Fruit fly (Drosophila melanogaster) whole organism, adult: Measurements from ENCODE around the gene ppk5.

ENCODE experiments used
- CG11617 ChIP-seq: fragments of 200-800 bp; sonication (Bioruptor generic); optimal IDR thresholded peaks from 2 replicates; lab custom pipeline; 2017; ENCODE audit warnings: mild to moderate bottlenecking, missing biosample characterization, missing genetic modification reagents, missing genetic modification characterization
- CG12768 ChIP-seq: fragments of 200-800 bp; sonication (Bioruptor generic); optimal IDR thresholded peaks from 2 replicates; lab custom pipeline; 2017; ENCODE audit warnings: missing biosample characterization, missing genetic modification characterization, mild to moderate bottlenecking, moderate library complexity, missing genetic modification reagents
- CG14711 ChIP-seq: fragments of 200-800 bp; sonication (Bioruptor generic); optimal IDR thresholded peaks from 2 replicates; lab custom pipeline; 2018; ENCODE audit warnings: missing biosample characterization, mild to moderate bottlenecking, missing genetic modification characterization, moderate library complexity
- CG1620 ChIP-seq: fragments of 200-800 bp; sonication (Bioruptor generic); optimal IDR thresholded peaks from 2 replicates; lab custom pipeline; 2016; ENCODE audit warnings: missing biosample characterization, missing genetic modification characterization
- CG33017 ChIP-seq: fragments of 200-800 bp; sonication (Bioruptor generic); optimal IDR thresholded peaks from 2 replicates; lab custom pipeline; 2018; ENCODE audit warnings: missing biosample characterization, mild to moderate bottlenecking, missing genetic modification characterization, moderate library complexity
- CG5204 ChIP-seq: fragments of 200-800 bp; sonication (Bioruptor generic); optimal IDR thresholded peaks from 2 replicates; lab custom pipeline; 2016; ENCODE audit warnings: missing biosample characterization, missing genetic modification characterization
- CG7045 ChIP-seq: fragments of 200-800 bp; sonication (Bioruptor generic); optimal IDR thresholded peaks from 2 replicates; lab custom pipeline; 2017; ENCODE audit warnings: missing biosample characterization, mild to moderate bottlenecking, missing genetic modification characterization
- CG7101 ChIP-seq: fragments of 200-800 bp; sonication (Bioruptor generic); optimal IDR thresholded peaks from 2 replicates; lab custom pipeline; 2018; ENCODE audit warnings: missing biosample characterization, mild to moderate bottlenecking, missing genetic modification characterization, moderate library complexity
- Clk ChIP-seq: fragments of 200-800 bp; sonication (Bioruptor generic); optimal IDR thresholded peaks from 2 replicates; lab custom pipeline; 2017; ENCODE audit warnings: missing biosample characterization, missing genetic modification characterization
- Crg-1 ChIP-seq: fragments of 200-800 bp; sonication (Bioruptor generic); optimal IDR thresholded peaks from 2 replicates; lab custom pipeline; 2016; ENCODE audit warnings: missing biosample characterization, missing genetic modification characterization
- Hr96 ChIP-seq: fragments of 200-800 bp; sonication (Bioruptor generic); optimal IDR thresholded peaks from 2 replicates; lab custom pipeline; 2016; ENCODE audit warnings: missing biosample characterization, missing genetic modification characterization
- Mnt ChIP-seq: fragments of 200-800 bp; sonication (Bioruptor generic); optimal IDR thresholded peaks from 2 replicates; lab custom pipeline; 2016; ENCODE audit warnings: missing biosample characterization, mild to moderate bottlenecking, missing genetic modification characterization
- bab1 ChIP-seq: fragments of 200-800 bp; sonication (Bioruptor generic); optimal IDR thresholded peaks from 3 replicates; lab custom pipeline; 2019; ENCODE audit warnings: missing biosample characterization, mild to moderate bottlenecking, missing genetic modification characterization, moderate library complexity
- cic ChIP-seq: fragments of 200-800 bp; sonication (Bioruptor generic); optimal IDR thresholded peaks from 2 replicates; lab custom pipeline; 2017; ENCODE audit warnings: missing biosample characterization, mild to moderate bottlenecking, missing genetic modification characterization, moderate library complexity
- cnc ChIP-seq, 2 experiments: fragments of >200 bp; optimal IDR thresholded peaks; 2 replicates each; lab custom pipeline; 2017
- kay ChIP-seq: fragments of 200-800 bp; sonication (Bioruptor generic); peaks from one replicate; lab custom pipeline; 2016; ENCODE audit warnings: missing biosample characterization, missing genetic modification characterization, borderline replicate concordance
- ovo ChIP-seq: fragments of 200-800 bp; sonication (Bioruptor generic); optimal IDR thresholded peaks from 2 replicates; lab custom pipeline; 2016; ENCODE audit warnings: missing biosample characterization, missing genetic modification characterization
- pad ChIP-seq: fragments of 200-800 bp; sonication (Bioruptor generic); optimal IDR thresholded peaks from 3 replicates; lab custom pipeline; 2017; ENCODE audit warnings: missing biosample characterization, missing genetic modification characterization, mild to moderate bottlenecking, moderate library complexity, missing genetic modification reagents
- tj ChIP-seq: fragments of 200-800 bp; sonication (Bioruptor generic); optimal IDR thresholded peaks from 3 replicates; lab custom pipeline; 2017; ENCODE audit warnings: missing biosample characterization, mild to moderate bottlenecking, missing genetic modification characterization, moderate library complexity
- toe ChIP-seq: fragments of 200-800 bp; sonication (Bioruptor generic); optimal IDR thresholded peaks from 2 replicates; lab custom pipeline; 2016; ENCODE audit warnings: missing biosample characterization, missing genetic modification characterization

Gene ppk5

DNA sequence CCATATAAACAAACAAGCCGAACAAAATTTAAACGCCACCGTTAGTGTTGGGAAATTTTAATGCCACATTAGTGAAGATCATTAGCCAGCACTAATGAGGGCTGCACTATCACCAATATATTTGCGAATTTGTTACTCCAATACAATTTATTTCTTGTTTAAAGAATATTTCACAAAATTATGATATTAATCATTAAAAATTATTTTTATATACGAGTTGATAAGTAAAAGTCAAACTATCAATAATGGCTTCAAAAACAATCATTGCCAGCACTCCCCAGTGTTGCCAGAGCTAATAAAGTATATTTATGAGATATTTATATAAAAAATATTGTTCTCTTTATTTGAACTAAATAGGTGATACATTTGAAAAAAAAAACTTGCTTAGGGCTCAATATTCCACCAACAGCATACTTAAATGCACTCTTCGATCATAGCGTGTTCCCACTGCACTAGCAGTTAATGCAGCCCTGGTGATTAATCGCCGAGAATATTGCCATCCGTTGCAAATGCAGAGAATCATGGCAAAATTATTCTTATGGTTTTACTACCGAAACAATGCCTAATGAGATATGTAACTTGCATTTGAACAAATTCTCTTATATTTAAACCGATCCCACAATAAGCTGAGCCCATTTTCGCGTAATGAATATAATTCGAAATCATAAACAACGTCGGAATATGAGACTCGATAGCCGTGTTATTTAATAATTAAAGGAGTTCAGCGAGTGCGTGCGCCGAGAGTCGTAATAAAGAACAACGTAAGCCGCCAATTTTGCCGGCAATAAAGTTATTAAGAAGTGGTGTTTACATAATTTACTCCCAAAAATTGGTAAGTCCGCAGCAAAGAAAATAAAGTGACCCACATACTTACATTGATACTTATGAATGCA lies 18.4 kb upstream of the ppk5 start, which contains the start of the genes SAK and Cdk12:
SAK (minus strand) TSS at position 65 of the 893 bp plus-strand sequence.
Cdk12 (plus strand) TSS at position 484 of the 893 bp plus-strand sequence.
- peak; percentile 91 for TF ChIP-seq bab1 (GFP tag; lab: Kevin White, UChicago)
- TF ChIP-seq CG12768 (GFP tag; lab: Kevin White, UChicago) = peak; percentile 93
- peak; percentile 95 for TF ChIP-seq CG11617 (GFP tag; lab: Kevin White, UChicago)
- peak; percentile 89 for TF ChIP-seq CG33017
- TF ChIP-seq toe = peak; percentile 85
- peak; percentile 86 for TF ChIP-seq ovo (GFP tag; lab: Kevin White, UChicago)
- peak; percentile 83 for TF ChIP-seq CG14711
- TF ChIP-seq tj (GFP tag; lab: Kevin White, UChicago) = peak; percentile 75
- TF ChIP-seq cic = peak; percentile 59
- peak; percentile 92 for TF ChIP-seq CG7101 (tag; lab: Kevin White, UChicago)
- peak; percentile 58 for TF ChIP-seq Mnt (GFP tag; lab: Kevin White, UChicago)
- TF ChIP-seq Crg-1 (GFP tag; lab: Kevin White, UChicago) = peak; percentile 84
- TF ChIP-seq CG7045 (GFP tag; lab: Kevin White, UChicago) = peak; percentile 94
- peak; percentile 70 for TF ChIP-seq Clk (GFP tag; lab: Kevin White, UChicago)
- TF ChIP-seq cnc (optimal IDR thresholded peaks at IDR 0.05; lab: Kevin White, UChicago) = no peak
- peak; percentile 84 for TF ChIP-seq CG5204 (GFP tag; lab: Kevin White, UChicago)
- peak; percentile 82 for TF ChIP-seq pad (GFP tag; lab: Kevin White, UChicago)
- peak; percentile 74 for TF ChIP-seq Hr96 (GFP tag; lab: Kevin White, UChicago)
- peak; percentile 86 for TF ChIP-seq kay (GFP tag; lab: Kevin White, UChicago)
- TF ChIP-seq CG1620 = peak; percentile 60

DNA sequence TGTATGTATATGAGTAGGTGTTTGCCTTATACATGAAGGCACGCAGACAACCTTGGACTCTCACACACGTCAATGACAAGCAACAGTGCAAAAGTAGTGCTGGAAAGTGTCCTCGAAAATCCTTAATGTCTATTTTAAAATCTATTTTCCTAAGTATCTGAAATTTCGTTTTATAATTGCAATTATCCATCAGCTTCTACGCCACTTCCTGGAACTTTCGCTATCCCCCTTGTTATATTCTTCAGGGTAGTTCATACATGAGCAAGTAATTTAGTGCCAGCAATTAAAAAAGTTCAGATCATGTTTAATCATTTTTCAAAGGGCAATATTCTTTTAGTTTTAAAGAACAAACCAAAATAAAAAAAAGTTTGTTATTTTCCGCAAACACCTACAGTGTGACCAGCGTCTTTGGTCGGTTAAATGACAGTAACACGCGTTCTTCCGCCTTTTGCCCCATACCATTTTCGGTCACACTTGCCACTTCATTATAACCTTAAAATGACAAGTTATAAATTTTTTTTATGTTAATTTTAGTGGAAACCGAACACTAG lies 17.7 kb upstream of the ppk5 start:
- no peak for TF ChIP-seq tj (GFP tag; lab: Kevin White, UChicago)
- TF ChIP-seq CG14711 = peak; percentile 47
- no peak for TF ChIP-seq toe
- TF ChIP-seq CG5204 (GFP tag; lab: Kevin White, UChicago) = no peak
- no peak for TF ChIP-seq CG1620
- no peak for TF ChIP-seq cnc (optimal IDR thresholded peaks at IDR 0.05; lab: Kevin White, UChicago)
- TF ChIP-seq kay (GFP tag; lab: Kevin White, UChicago) = peak; percentile 88
- peak; percentile 65 for TF ChIP-seq CG7101 (tag; lab: Kevin White, UChicago)
- TF ChIP-seq cic = peak; percentile 28
- TF ChIP-seq Clk (GFP tag; lab: Kevin White, UChicago) = no peak
- TF ChIP-seq CG12768 (GFP tag; lab: Kevin White, UChicago) = peak; percentile 45
- peak; percentile 46 for TF ChIP-seq Crg-1 (GFP tag; lab: Kevin White, UChicago)
- peak; percentile 27 for TF ChIP-seq Mnt (GFP tag; lab: Kevin White, UChicago)
- peak; percentile 19 for TF ChIP-seq CG11617 (GFP tag; lab: Kevin White, UChicago)
- TF ChIP-seq pad (GFP tag; lab: Kevin White, UChicago) = peak; percentile 25
- TF ChIP-seq CG7045 (GFP tag; lab: Kevin White, UChicago) = no peak
- no peak for TF ChIP-seq ovo (GFP tag; lab: Kevin White, UChicago)
- peak; percentile 39 for TF ChIP-seq Hr96 (GFP tag; lab: Kevin White, UChicago)
- no peak for TF ChIP-seq CG33017
- TF ChIP-seq bab1 (GFP tag; lab: Kevin White, UChicago) = peak; percentile 25

DNA sequence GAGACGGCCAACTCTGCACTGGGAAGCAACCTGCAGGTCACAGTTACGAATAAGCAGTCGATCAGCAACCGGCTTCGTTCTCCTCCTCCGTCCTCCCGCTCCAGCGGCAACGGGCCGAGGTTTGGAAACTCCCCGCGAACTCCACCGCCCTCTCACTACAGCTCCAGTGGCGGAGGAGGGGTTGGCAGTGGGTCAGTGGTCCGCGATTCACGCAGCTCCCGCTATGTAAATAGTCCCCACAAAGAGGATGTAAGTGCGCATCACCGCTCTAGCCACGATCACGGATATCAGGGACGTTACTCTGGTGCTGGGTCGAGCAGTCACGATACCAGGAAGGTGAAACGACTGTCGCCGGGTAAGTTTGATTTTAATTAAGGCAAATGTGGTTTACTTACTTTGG lies 16.1 kb upstream of the ppk5 start:
- TF ChIP-seq CG12768 (GFP tag; lab: Kevin White, UChicago) (no peak), kay (GFP tag; lab: Kevin White, UChicago) (no peak), CG11617 (GFP tag; lab: Kevin White, UChicago) (no peak), CG14711 (no peak), CG33017 (no peak), toe (no peak), CG7101 (tag; lab: Kevin White, UChicago) (no peak), cnc (optimal IDR thresholded peaks at IDR 0.05; lab: Kevin White, UChicago) (no peak), CG7045 (GFP tag; lab: Kevin White, UChicago) (no peak), Mnt (GFP tag; lab: Kevin White, UChicago) (no peak), pad (GFP tag; lab: Kevin White, UChicago) (no peak), Hr96 (GFP tag; lab: Kevin White, UChicago) (no peak), cic (no peak), Clk (GFP tag; lab: Kevin White, UChicago) (no peak), Crg-1 (GFP tag; lab: Kevin White, UChicago) (no peak), CG1620 (no peak)

DNA sequence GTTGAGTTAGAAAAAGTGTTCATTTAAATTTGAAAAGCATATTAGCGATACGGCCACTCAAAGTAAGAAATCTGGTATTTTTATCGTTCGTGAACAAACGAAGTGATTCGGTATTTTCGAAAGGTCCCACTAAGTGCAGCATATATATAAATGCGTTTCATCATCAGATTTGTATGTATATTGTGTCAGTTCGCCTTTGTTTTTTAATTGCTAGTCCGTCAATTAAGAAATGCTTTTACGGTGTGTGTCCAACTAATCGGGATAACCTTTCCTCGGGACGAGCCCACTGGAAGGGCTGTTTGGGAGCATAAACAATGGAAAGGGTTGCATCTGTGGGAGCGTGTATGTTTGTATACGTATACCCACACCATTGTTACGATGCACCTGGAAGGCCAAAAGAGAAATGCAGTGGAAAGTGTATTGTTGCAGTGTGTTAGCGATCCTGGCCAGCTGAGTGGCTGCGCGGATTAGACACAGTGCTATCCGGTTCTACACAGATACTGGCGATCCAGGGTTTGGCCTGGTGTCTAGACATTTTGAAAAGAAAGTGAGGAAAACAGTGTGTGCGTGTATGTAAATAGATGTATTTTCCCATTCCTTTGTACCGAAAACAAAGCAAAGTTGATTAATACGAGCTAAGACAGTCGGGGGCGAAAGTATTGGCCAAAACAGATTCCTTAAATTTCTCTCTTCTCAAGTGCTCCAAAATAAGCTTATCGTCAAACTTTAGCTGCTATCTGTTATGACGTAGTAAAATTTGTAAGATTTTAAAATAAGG lies 11.2 kb upstream of the ppk5 start, which contains the start of gene CG7611:
CG7611 (plus strand) TSS at position 128 of the 778 bp plus-strand sequence.
- no peak for TF ChIP-seq kay (GFP tag; lab: Kevin White, UChicago)
- no peak for TF ChIP-seq cic
- no peak for TF ChIP-seq Mnt (GFP tag; lab: Kevin White, UChicago)
- TF ChIP-seq toe = no peak
- TF ChIP-seq bab1 (GFP tag; lab: Kevin White, UChicago) = no peak
- no peak for TF ChIP-seq Clk (GFP tag; lab: Kevin White, UChicago)
- no peak for TF ChIP-seq CG33017
- no peak for TF ChIP-seq cnc (optimal IDR thresholded peaks at IDR 0.05; lab: Kevin White, UChicago)
- no peak for TF ChIP-seq CG7045 (GFP tag; lab: Kevin White, UChicago)
- no peak for TF ChIP-seq ovo (GFP tag; lab: Kevin White, UChicago)
- no peak for TF ChIP-seq Hr96 (GFP tag; lab: Kevin White, UChicago)
- no peak for TF ChIP-seq CG7101 (tag; lab: Kevin White, UChicago)
- no peak for TF ChIP-seq Crg-1 (GFP tag; lab: Kevin White, UChicago)
- no peak for TF ChIP-seq CG12768 (GFP tag; lab: Kevin White, UChicago)
- TF ChIP-seq CG11617 (GFP tag; lab: Kevin White, UChicago) = no peak
- TF ChIP-seq pad (GFP tag; lab: Kevin White, UChicago) = no peak
- no peak for TF ChIP-seq CG5204 (GFP tag; lab: Kevin White, UChicago)
- no peak for TF ChIP-seq CG1620
- no peak for TF ChIP-seq tj (GFP tag; lab: Kevin White, UChicago)
- no peak for TF ChIP-seq CG14711
